Worm (Caenorhabditis elegans) whole organism, L4 larva: ENCODE data around the gene Y38H8A.7.
"Not testable (repeated sequence)": the region's sequence is repeated elsewhere in the genome, so short reads cannot be mapped to it uniquely, and the experiment has no call there.

Experiments
- ama-1 ChIP-seq: fragments of 150-350 bp; optimal IDR thresholded peaks from 2 replicates; lab custom pipeline; 2014; ENCODE audit warnings: inconsistent platforms, mixed read lengths
- mdt-29 ChIP-seq: fragments of 200-800 bp; sonication (Bioruptor generic); IDR thresholded peaks from 2 replicates; pipeline ENCODE4 v1.3.6; 2022; ENCODE audit warnings: missing genetic modification reagents, missing genetic modification characterization, missing compliant biosample characterization
- snpc-4 ChIP-seq: fragments of 150-350 bp; optimal IDR thresholded peaks from 2 replicates; lab custom pipeline; 2014; ENCODE audit warnings: missing biosample characterization, missing genetic modification characterization

- TF ChIP-seq snpc-4 (tag; lab: Kevin White, UChicago); ama-1 (lab: Kevin White, UChicago): not testable (repeated sequence)
- TF ChIP-seq mdt-29 (GFP tag; lab: Robert Waterston, UW): peak; percentile 70
Measured at ce11 chrIV:13463889-13464288, 8.6 kb downstream of the Y38H8A.7 start.
